Fruit fly (Drosophila melanogaster) whole organism, embryonic: ENCODE results near the gene RpS8.

ENCODE experiments used
- CG10366 ChIP-seq: fragments of 200-800 bp; sonication (Bioruptor generic); IDR thresholded peaks from 2 replicates; pipeline ENCODE4 v1.3.6; 2022; ENCODE audit warnings: missing biosample characterization, missing genetic modification characterization
- CG10431 ChIP-seq: fragments of 200-800 bp; sonication (Bioruptor generic); optimal IDR thresholded peaks from 3 replicates; lab custom pipeline; 2018; ENCODE audit warnings: missing biosample characterization, mild to moderate bottlenecking, missing genetic modification characterization
- CG12659 ChIP-seq: fragments of 200-800 bp; sonication (Bioruptor generic); optimal IDR thresholded peaks from 3 replicates; lab custom pipeline; 2017; ENCODE audit warnings: mild to moderate bottlenecking, missing biosample characterization, missing genetic modification reagents, missing genetic modification characterization
- CG13296 ChIP-seq: fragments of 200-800 bp; sonication (Bioruptor generic); optimal IDR thresholded peaks from 3 replicates; lab custom pipeline; 2018; ENCODE audit warnings: missing biosample characterization, mild to moderate bottlenecking, missing genetic modification characterization
- CG1647 ChIP-seq: fragments of 200-800 bp; sonication (Bioruptor generic); optimal IDR thresholded peaks from 3 replicates; lab custom pipeline; 2016; ENCODE audit warnings: missing biosample characterization, missing genetic modification characterization
- CG17359 ChIP-seq: fragments of 200-800 bp; sonication (Bioruptor generic); optimal IDR thresholded peaks from 3 replicates; lab custom pipeline; 2018; ENCODE audit warnings: missing biosample characterization, mild to moderate bottlenecking, missing genetic modification characterization, moderate library complexity
- CG17385 ChIP-seq: fragments of 200-800 bp; sonication (Bioruptor generic); optimal IDR thresholded peaks from 3 replicates; lab custom pipeline; 2018; ENCODE audit warnings: missing biosample characterization, mild to moderate bottlenecking, missing genetic modification characterization
- CG17568 ChIP-seq: fragments of 200-800 bp; sonication (Bioruptor generic); optimal IDR thresholded peaks from 2 replicates; lab custom pipeline; 2018; ENCODE audit warnings: missing biosample characterization, mild to moderate bottlenecking, missing genetic modification characterization, moderate library complexity
- CG18262 ChIP-seq: fragments of 200-800 bp; optimal IDR thresholded peaks from 3 replicates; lab custom pipeline; 2019; ENCODE audit warnings: missing biosample characterization, mild to moderate bottlenecking, missing genetic modification characterization, moderate library complexity
- CG2116 ChIP-seq: fragments of 200-800 bp; sonication (Bioruptor generic); optimal IDR thresholded peaks from 3 replicates; lab custom pipeline; 2018; ENCODE audit warnings: missing biosample characterization, mild to moderate bottlenecking, missing genetic modification characterization
- CG2202 ChIP-seq: fragments of 200-800 bp; sonication (Bioruptor generic); optimal IDR thresholded peaks from 2 replicates; lab custom pipeline; 2018; ENCODE audit warnings: missing biosample characterization, mild to moderate bottlenecking, missing genetic modification characterization
- CG30431 ChIP-seq: fragments of 200-800 bp; sonication (Bioruptor generic); optimal IDR thresholded peaks from 2 replicates; lab custom pipeline; 2017; ENCODE audit warnings: missing biosample characterization, missing genetic modification characterization
- CG31224 ChIP-seq: fragments of 200-800 bp; sonication (Bioruptor generic); IDR thresholded peaks from 2 replicates; pipeline ENCODE4 v1.3.6; 2022; ENCODE audit warnings: missing biosample characterization, missing genetic modification characterization
- CG32532 ChIP-seq: fragments of 200-800 bp; sonication (Bioruptor generic); IDR thresholded peaks from 2 replicates; pipeline ENCODE4 v1.3.6; 2022; ENCODE audit warnings: missing biosample characterization, missing genetic modification characterization
- CG4282 ChIP-seq: fragments of 200-800 bp; sonication (Bioruptor generic); optimal IDR thresholded peaks from 2 replicates; lab custom pipeline; 2016; ENCODE audit warnings: missing biosample characterization, missing genetic modification characterization
- CG6813 ChIP-seq: fragments of 200-800 bp; sonication (Bioruptor generic); optimal IDR thresholded peaks from 2 replicates; lab custom pipeline; 2017; ENCODE audit warnings: missing biosample characterization, missing genetic modification characterization, mild to moderate bottlenecking, moderate library complexity, missing genetic modification reagents
- CG7556 ChIP-seq: fragments of 200-800 bp; sonication (Bioruptor generic); optimal IDR thresholded peaks from 2 replicates; lab custom pipeline; 2017; ENCODE audit warnings: missing biosample characterization, mild to moderate bottlenecking, missing genetic modification characterization
- CHES-1-like ChIP-seq: fragments of 200-800 bp; sonication (Bioruptor generic); optimal IDR thresholded peaks from 2 replicates; lab custom pipeline; 2016; ENCODE audit warnings: missing biosample characterization, missing genetic modification characterization
- CrebB ChIP-seq: fragments of 200-800 bp; sonication (Bioruptor generic); optimal IDR thresholded peaks from 3 replicates; lab custom pipeline; 2018; ENCODE audit warnings: missing biosample characterization, mild to moderate bottlenecking, missing genetic modification characterization
- HmgZ ChIP-seq: fragments of 200-800 bp; sonication (Bioruptor generic); optimal IDR thresholded peaks from 2 replicates; lab custom pipeline; 2018; ENCODE audit warnings: missing biosample characterization, mild to moderate bottlenecking, missing genetic modification characterization
- Hr39 ChIP-seq: fragments of >200 bp; optimal IDR thresholded peaks from 2 replicates; lab custom pipeline; 2017
- MTF-1 ChIP-seq: fragments of 200-800 bp; sonication (Bioruptor generic); optimal IDR thresholded peaks from 2 replicates; lab custom pipeline; 2018; ENCODE audit warnings: missing biosample characterization, mild to moderate bottlenecking, missing genetic modification characterization, borderline replicate concordance
- Oaz ChIP-seq: fragments of 200-800 bp; sonication (Bioruptor generic); IDR thresholded peaks from 2 replicates; pipeline ENCODE4 v1.3.6; 2022; ENCODE audit warnings: missing biosample characterization, missing genetic modification characterization
- PHDP ChIP-seq: fragments of 200-800 bp; sonication (Bioruptor generic); optimal IDR thresholded peaks from 3 replicates; lab custom pipeline; 2018; ENCODE audit warnings: missing biosample characterization, mild to moderate bottlenecking, missing genetic modification characterization, moderate library complexity
- Pdp1 ChIP-seq, 2 experiments: fragments of 200-800 bp; sonication (Bioruptor generic); optimal IDR thresholded peaks; 3 replicates each; lab custom pipeline; 2016; ENCODE audit warnings: missing biosample characterization in 2 of 2, missing genetic modification characterization in 2 of 2, mild to moderate bottlenecking in 1 of 2, moderate library complexity in 1 of 2
- Vsx1 ChIP-seq: fragments of 200-800 bp; sonication (Bioruptor generic); optimal IDR thresholded peaks from 2 replicates; lab custom pipeline; 2017; ENCODE audit warnings: missing biosample characterization, mild to moderate bottlenecking, missing genetic modification characterization, missing genetic modification reagents
- bab2 ChIP-seq: fragments of 200-800 bp; sonication (Bioruptor generic); optimal IDR thresholded peaks from 2 replicates; lab custom pipeline; 2016; ENCODE audit warnings: missing biosample characterization, missing genetic modification characterization
- bsh ChIP-seq, 2 experiments: fragments of 200-800 bp; sonication (Bioruptor generic); optimal IDR thresholded peaks; 2 replicates each; lab custom pipeline; 2017 to 2018; ENCODE audit warnings: mild to moderate bottlenecking in 2 of 2, missing biosample characterization in 2 of 2, missing genetic modification characterization in 2 of 2, moderate library complexity in 1 of 2
- ci ChIP-seq: fragments of 200-800 bp; sonication (Bioruptor generic); IDR thresholded peaks from 3 replicates; pipeline ENCODE4 v1.3.6; 2022; ENCODE audit warnings: missing biosample characterization, missing genetic modification characterization
- dimm ChIP-seq: fragments of 200-800 bp; sonication (Bioruptor generic); IDR thresholded peaks from 2 replicates; pipeline ENCODE4 v1.3.6; 2022; ENCODE audit warnings: missing biosample characterization, missing genetic modification characterization
- dysf ChIP-seq: fragments of 200-800 bp; sonication (Bioruptor generic); IDR thresholded peaks from 3 replicates; pipeline ENCODE4 v1.3.6; 2022; ENCODE audit warnings: missing biosample characterization, missing genetic modification characterization
- esg ChIP-seq: fragments of 200-800 bp; sonication (Bioruptor generic); conservative IDR thresholded peaks from 2 replicates; pipeline ENCODE4 v1.3.6; 2022; ENCODE audit warnings: missing biosample characterization, missing genetic modification characterization
- gro ChIP-seq: fragments of 200-800 bp; sonication (Bioruptor generic); optimal IDR thresholded peaks from 2 replicates; lab custom pipeline; 2016; ENCODE audit warnings: missing biosample characterization, missing genetic modification characterization
- gsb ChIP-seq: fragments of 200-800 bp; sonication (Bioruptor generic); IDR thresholded peaks from 2 replicates; pipeline ENCODE4 v1.3.6; 2022; ENCODE audit warnings: missing biosample characterization, missing genetic modification characterization
- hth ChIP-seq: fragments of >200 bp; optimal IDR thresholded peaks from 2 replicates; lab custom pipeline; 2017; ENCODE audit warnings: inconsistent platforms
- lab ChIP-seq: fragments of 200-800 bp; sonication (Bioruptor generic); optimal IDR thresholded peaks from 3 replicates; lab custom pipeline; 2017; ENCODE audit warnings: missing biosample characterization, missing genetic modification characterization, mild to moderate bottlenecking, moderate library complexity, missing genetic modification reagents
- luna ChIP-seq: fragments of 200-800 bp; sonication (Bioruptor generic); optimal IDR thresholded peaks from 2 replicates; lab custom pipeline; 2016; ENCODE audit warnings: missing biosample characterization, missing genetic modification characterization
- nmo ChIP-seq: fragments of 200-800 bp; sonication (Bioruptor generic); optimal IDR thresholded peaks from 2 replicates; lab custom pipeline; 2018; ENCODE audit warnings: missing biosample characterization, mild to moderate bottlenecking, missing genetic modification characterization, moderate library complexity
- pfk ChIP-seq: fragments of 200-800 bp; sonication (Bioruptor generic); optimal IDR thresholded peaks from 2 replicates; lab custom pipeline; 2018; ENCODE audit warnings: missing biosample characterization, mild to moderate bottlenecking, missing genetic modification characterization, moderate library complexity
- pnt ChIP-seq: fragments of 200-800 bp; sonication (Bioruptor generic); optimal IDR thresholded peaks from 3 replicates; lab custom pipeline; 2016; ENCODE audit warnings: missing biosample characterization, missing genetic modification characterization
- prd ChIP-seq, 3 experiments: fragments of >200 bp in 2 of 3; fragments of 200-800 bp in 1 of 3; sonication (Bioruptor generic) in 1 of 3; optimal IDR thresholded peaks in 2 of 3; IDR thresholded peaks in 1 of 3; 2 replicates in 2 of 3; 3 replicates in 1 of 3; pipeline versions ENCODE4 v1.3.6 to Lab custom; 2017 to 2022; ENCODE audit warnings: missing biosample characterization in 1 of 3, missing genetic modification characterization in 1 of 3
- seq ChIP-seq: fragments of 200-800 bp; sonication (Bioruptor generic); IDR thresholded peaks from 2 replicates; pipeline ENCODE4 v1.3.6; 2022; ENCODE audit warnings: missing biosample characterization, missing genetic modification characterization
- sima ChIP-seq: fragments of 200-800 bp; sonication (Bioruptor generic); optimal IDR thresholded peaks from 2 replicates; lab custom pipeline; 2016; ENCODE audit warnings: missing biosample characterization, missing genetic modification characterization
- tup ChIP-seq: fragments of 200-800 bp; sonication (Bioruptor generic); optimal IDR thresholded peaks from 2 replicates; lab custom pipeline; 2016; ENCODE audit warnings: missing biosample characterization, mild to moderate bottlenecking, missing genetic modification characterization, moderate library complexity
- twi ChIP-seq: fragments of 200-800 bp; optimal IDR thresholded peaks from 2 replicates; lab custom pipeline; 2019; ENCODE audit warnings: missing biosample characterization, mild to moderate bottlenecking, missing genetic modification characterization, moderate library complexity
- unc-4 ChIP-seq: fragments of 200-800 bp; sonication (Bioruptor generic); IDR thresholded peaks from 2 replicates; pipeline ENCODE4 v1.3.6; 2022; ENCODE audit warnings: missing biosample characterization, missing genetic modification characterization; ENCODE audit not compliant: partially characterized antibody
- unpg ChIP-seq: fragments of 200-800 bp; sonication (Bioruptor generic); optimal IDR thresholded peaks from 3 replicates; lab custom pipeline; 2018; ENCODE audit warnings: missing biosample characterization, mild to moderate bottlenecking, missing genetic modification characterization, moderate library complexity
- usp ChIP-seq: fragments of >200 bp; optimal IDR thresholded peaks from 2 replicates; lab custom pipeline; 2017; ENCODE audit warnings: missing biosample characterization, missing genetic modification characterization
- zen2 ChIP-seq: fragments of 200-800 bp; sonication (Bioruptor generic); IDR thresholded peaks from 3 replicates; pipeline ENCODE4 v1.3.6; 2022; ENCODE audit warnings: missing biosample characterization, missing genetic modification characterization; ENCODE audit not compliant: partially characterized antibody
- zfh2 ChIP-seq: fragments of 200-800 bp; sonication (Bioruptor generic); optimal IDR thresholded peaks from 2 replicates; lab custom pipeline; 2016; ENCODE audit warnings: missing biosample characterization, missing genetic modification characterization

RpS8 gene

dm6 chr3R:29891183-29891582, 29.8 kb downstream of the RpS8 start:
- TF ChIP-seq dimm (GFP tag; lab: Robert Waterston, UW), result no peak
- TF ChIP-seq unpg (GFP tag; lab: Kevin White, UChicago), result peak; percentile 29
- peak in 1 of 2 experiments; percentile 20 for TF ChIP-seq Pdp1 (GFP tag; optimal IDR thresholded peaks at IDR 0.05; lab: Kevin White, UChicago)
- TF ChIP-seq zfh2 (GFP tag; lab: Kevin White, UChicago), result no peak
- TF ChIP-seq CG32532, result peak; percentile 32; the same call in 1 of the 2 replicates
- peak; percentile 53 for TF ChIP-seq PHDP (tag; lab: Kevin White, UChicago)
- TF ChIP-seq MTF-1 (GFP tag; lab: Kevin White, UChicago), result no peak
- TF ChIP-seq lab, result peak; percentile 80
- peak; percentile 7 for TF ChIP-seq bab2 (GFP tag; lab: Kevin White, UChicago)
- peak; percentile 6 for TF ChIP-seq CG1647 (GFP tag; lab: Kevin White, UChicago)
- no peak for TF ChIP-seq ci (GFP tag; lab: Robert Waterston, UW)
- TF ChIP-seq CG17568 (GFP tag; lab: Kevin White, UChicago), result peak; percentile 17
- TF ChIP-seq CG17359, result peak; percentile 12
- TF ChIP-seq dysf (GFP tag; lab: Robert Waterston, UW), result peak; percentile 8; the same call in 1 of the 3 replicates
- no peak for TF ChIP-seq CG30431 (GFP tag; lab: Kevin White, UChicago)
- peak; percentile 18 for TF ChIP-seq CG2116 (GFP tag; lab: Kevin White, UChicago)
- no peak for TF ChIP-seq esg (GFP tag; lab: Robert Waterston, UW)
- no peak for TF ChIP-seq gro (GFP tag; lab: Kevin White, UChicago)
- TF ChIP-seq Oaz (GFP tag; lab: Robert Waterston, UW), result 0 out of 2 replicates have a peak, but pooled peaks have one; percentile 7
- peak; percentile 26 for TF ChIP-seq CG12659 (GFP tag; lab: Kevin White, UChicago)
- TF ChIP-seq CrebB, result peak; percentile 32
- peak; percentile 49 for TF ChIP-seq CG13296 (GFP tag; lab: Kevin White, UChicago)
- peak; percentile 1 for TF ChIP-seq CG2202
- peak; percentile 2 for TF ChIP-seq CHES-1-like (GFP tag; lab: Kevin White, UChicago)
- no peak for TF ChIP-seq seq
- TF ChIP-seq tup (GFP tag; lab: Kevin White, UChicago), result no peak
- no peak for TF ChIP-seq prd (optimal IDR thresholded peaks at IDR 0.05; lab: Kevin White, UChicago)
- TF ChIP-seq prd (GFP tag; IDR thresholded peaks at IDR 0.05; lab: Robert Waterston, UW), result no peak
- TF ChIP-seq CG6813, result peak; percentile 64
- TF ChIP-seq HmgZ, result no peak
- no peak for TF ChIP-seq Hr39 (lab: Kevin White, UChicago)
- no peak for TF ChIP-seq nmo (GFP tag; lab: Kevin White, UChicago)
- no peak for TF ChIP-seq twi (tag; lab: Kevin White, UChicago)
- peak; percentile 18 for TF ChIP-seq CG7556
- TF ChIP-seq CG10366, result no peak
- 0 out of 2 replicates have a peak, but pooled peaks have one; percentile 19 for TF ChIP-seq gsb (GFP tag; lab: Robert Waterston, UW)
- no peak for TF ChIP-seq zen2 (GFP tag; lab: Robert Waterston, UW)
- TF ChIP-seq Vsx1, result peak; percentile 20
- TF ChIP-seq CG31224 (GFP tag; lab: Robert Waterston, UW), result no peak
- peak; percentile 16 for TF ChIP-seq CG17385
- TF ChIP-seq CG10431 (GFP tag; lab: Kevin White, UChicago), result no peak
- TF ChIP-seq luna, result no peak
- no peak for TF ChIP-seq CG4282 (GFP tag; lab: Kevin White, UChicago)
- TF ChIP-seq pfk (GFP tag; lab: Kevin White, UChicago), result no peak
- peak in 1 of 2 experiments; percentile 38 for TF ChIP-seq bsh (GFP tag; optimal IDR thresholded peaks at IDR 0.05; lab: Kevin White, UChicago)
- TF ChIP-seq sima (GFP tag; lab: Kevin White, UChicago), result no peak
- TF ChIP-seq pnt (GFP tag; lab: Kevin White, UChicago), result no peak
- no peak for TF ChIP-seq usp
- TF ChIP-seq unc-4, result no peak
- no peak for TF ChIP-seq hth (lab: Kevin White, UChicago)
- no peak for TF ChIP-seq CG18262 (tag; lab: Kevin White, UChicago)
